Fruit fly (Drosophila melanogaster) whole organism, embryonic: Measurements from ENCODE around the gene CG7378.

Experiments
- ATbp ChIP-seq: fragments of 200-800 bp; sonication (Bioruptor generic); optimal IDR thresholded peaks from 2 replicates; lab custom pipeline; 2017; ENCODE audit warnings: missing biosample characterization, mild to moderate bottlenecking, missing genetic modification characterization, missing genetic modification reagents
- Aef1 ChIP-seq: fragments of 200-800 bp; sonication (Bioruptor generic); IDR thresholded peaks from 3 replicates; pipeline ENCODE4 v1.3.6; 2022; ENCODE audit warnings: missing biosample characterization, missing genetic modification characterization
- Atf6 ChIP-seq: fragments of 200-800 bp; sonication (Bioruptor generic); IDR thresholded peaks from 2 replicates; pipeline ENCODE4 v1.3.6; 2022; ENCODE audit warnings: missing biosample characterization, missing genetic modification characterization
- Awh ChIP-seq: fragments of 200-800 bp; sonication (Bioruptor generic); IDR thresholded peaks from 2 replicates; pipeline ENCODE4, ENCODE4 v1.3.6; 2022; ENCODE audit warnings: missing biosample characterization, missing genetic modification characterization
- Bteb2 ChIP-seq: fragments of 200-800 bp; sonication (Bioruptor generic); optimal IDR thresholded peaks from 2 replicates; lab custom pipeline; 2016; ENCODE audit warnings: missing biosample characterization, missing genetic modification characterization
- CG1233 ChIP-seq: fragments of 200-800 bp; sonication (Bioruptor generic); optimal IDR thresholded peaks from 4 replicates; lab custom pipeline; 2018; ENCODE audit warnings: missing biosample characterization, mild to moderate bottlenecking, missing genetic modification characterization
- CG15479 ChIP-seq: fragments of 200-800 bp; sonication (Bioruptor generic); optimal IDR thresholded peaks from 3 replicates; lab custom pipeline; 2019; ENCODE audit warnings: missing biosample characterization, mild to moderate bottlenecking, missing genetic modification characterization, moderate library complexity
- CG1603 ChIP-seq: fragments of 200-800 bp; sonication (Bioruptor generic); optimal IDR thresholded peaks from 2 replicates; lab custom pipeline; 2019; ENCODE audit warnings: missing biosample characterization, mild to moderate bottlenecking, missing genetic modification characterization, moderate library complexity
- CG16863 ChIP-seq: fragments of 200-800 bp; sonication (Bioruptor generic); optimal IDR thresholded peaks from 3 replicates; lab custom pipeline; 2016; ENCODE audit warnings: missing biosample characterization, missing genetic modification characterization
- CG2678 ChIP-seq: fragments of 200-800 bp; sonication (Bioruptor generic); optimal IDR thresholded peaks from 3 replicates; lab custom pipeline; 2019; ENCODE audit warnings: missing biosample characterization, mild to moderate bottlenecking, missing genetic modification characterization, moderate library complexity
- CG31388 ChIP-seq: fragments of 200-800 bp; sonication (Bioruptor generic); optimal IDR thresholded peaks from 2 replicates; lab custom pipeline; 2016; ENCODE audit warnings: missing biosample characterization, missing genetic modification characterization
- CG4360 ChIP-seq: fragments of 200-800 bp; sonication (Bioruptor generic); IDR thresholded peaks from 2 replicates; pipeline ENCODE4 v1.3.6; 2022; ENCODE audit warnings: missing biosample characterization, missing genetic modification characterization
- CG7372 ChIP-seq: fragments of 200-800 bp; sonication (Bioruptor generic); IDR thresholded peaks from 2 replicates; pipeline ENCODE4 v1.3.6; 2022; ENCODE audit warnings: missing biosample characterization, missing genetic modification characterization
- CG7963 ChIP-seq: fragments of 200-800 bp; sonication (Bioruptor generic); IDR thresholded peaks from 3 replicates; pipeline ENCODE4 v1.3.6; 2022; ENCODE audit warnings: missing biosample characterization, missing genetic modification characterization; ENCODE audit not compliant: partially characterized antibody
- CG9797 ChIP-seq: fragments of 200-800 bp; sonication (Bioruptor generic); optimal IDR thresholded peaks from 3 replicates; lab custom pipeline; 2018; ENCODE audit warnings: missing biosample characterization, mild to moderate bottlenecking, missing genetic modification characterization
- CHES-1-like ChIP-seq: fragments of 200-800 bp; sonication (Bioruptor generic); optimal IDR thresholded peaks from 2 replicates; lab custom pipeline; 2016; ENCODE audit warnings: missing biosample characterization, missing genetic modification characterization
- D ChIP-seq, 2 experiments: fragments of 200-800 bp in 1 of 2; fragments of >200 bp in 1 of 2; sonication (Bioruptor generic) in 1 of 2; optimal IDR thresholded peaks; 2 replicates in 1 of 2; 3 replicates in 1 of 2; lab custom pipeline; 2017; ENCODE audit warnings: mild to moderate bottlenecking in 1 of 2, missing biosample characterization in 1 of 2, missing genetic modification characterization in 1 of 2, missing genetic modification reagents in 1 of 2
- Dek ChIP-seq: fragments of 200-800 bp; sonication (Bioruptor generic); optimal IDR thresholded peaks from 3 replicates; lab custom pipeline; 2019; ENCODE audit warnings: missing biosample characterization, mild to moderate bottlenecking, missing genetic modification characterization, moderate library complexity
- ERR ChIP-seq: fragments of 200-800 bp; sonication (Bioruptor generic); optimal IDR thresholded peaks from 2 replicates; lab custom pipeline; 2016; ENCODE audit warnings: missing biosample characterization, missing genetic modification characterization
- Lim3 ChIP-seq: fragments of 200-800 bp; sonication (Bioruptor generic); IDR thresholded peaks from 2 replicates; pipeline ENCODE4 v1.3.6; 2022; ENCODE audit warnings: missing biosample characterization, missing genetic modification characterization
- Meics ChIP-seq: fragments of 200-800 bp; sonication (Bioruptor generic); optimal IDR thresholded peaks from 2 replicates; lab custom pipeline; 2017; ENCODE audit warnings: missing biosample characterization, mild to moderate bottlenecking, missing genetic modification characterization
- Nf-YB ChIP-seq: fragments of 200-800 bp; sonication (Bioruptor generic); optimal IDR thresholded peaks from 3 replicates; lab custom pipeline; 2019; ENCODE audit warnings: missing biosample characterization, mild to moderate bottlenecking, missing genetic modification characterization, moderate library complexity
- NfI ChIP-seq: fragments of 200-800 bp; sonication (Bioruptor generic); optimal IDR thresholded peaks from 3 replicates; lab custom pipeline; 2018; ENCODE audit warnings: missing biosample characterization, mild to moderate bottlenecking, missing genetic modification characterization, moderate library complexity
- Poxn ChIP-seq: fragments of 200-800 bp; sonication (Bioruptor generic); IDR thresholded peaks from 2 replicates; pipeline ENCODE4 v1.3.6; 2022; ENCODE audit warnings: missing biosample characterization, missing genetic modification characterization
- Rfx ChIP-seq: fragments of 200-800 bp; sonication (Bioruptor generic); IDR thresholded peaks from 2 replicates; pipeline ENCODE4 v1.3.6; 2022; ENCODE audit warnings: missing biosample characterization, missing genetic modification characterization
- Stat92E ChIP-seq, 3 experiments: fragments of >200 bp in 2 of 3; fragments of 200-800 bp in 1 of 3; sonication (Bioruptor generic) in 1 of 3; optimal IDR thresholded peaks; 2 replicates each; lab custom pipeline; 2017 to 2019; ENCODE audit warnings: missing biosample characterization in 3 of 3, missing genetic modification characterization in 3 of 3, mild to moderate bottlenecking in 1 of 3, moderate library complexity in 1 of 3
- Taf1 ChIP-seq: fragments of 200-800 bp; sonication (Bioruptor generic); IDR thresholded peaks from 2 replicates; pipeline ENCODE4 v1.3.6; 2022; ENCODE audit warnings: missing biosample characterization, missing genetic modification characterization
- Trl ChIP-seq, 3 experiments: fragments of >200 bp in 2 of 3; fragments of 200-800 bp in 1 of 3; sonication (Bioruptor generic) in 1 of 3; optimal IDR thresholded peaks; 2 replicates in 1 of 3; 3 replicates in 2 of 3; lab custom pipeline; 2016 to 2017; ENCODE audit warnings: missing biosample characterization in 1 of 3, missing genetic modification characterization in 1 of 3
- ac ChIP-seq: fragments of 200-800 bp; sonication (Bioruptor generic); optimal IDR thresholded peaks from 3 replicates; lab custom pipeline; 2017; ENCODE audit warnings: missing biosample characterization, mild to moderate bottlenecking, missing genetic modification characterization
- aop ChIP-seq: fragments of 200-800 bp; sonication (Bioruptor generic); IDR thresholded peaks from 2 replicates; pipeline ENCODE4 v1.3.6; 2022; ENCODE audit warnings: missing biosample characterization, missing genetic modification characterization
- ase ChIP-seq: fragments of 200-800 bp; sonication (Bioruptor generic); IDR thresholded peaks from 3 replicates; pipeline ENCODE4 v1.3.6; 2022; ENCODE audit warnings: missing biosample characterization, missing genetic modification characterization
- ash1 ChIP-seq: fragments of 200-800 bp; sonication (Bioruptor generic); optimal IDR thresholded peaks from 2 replicates; lab custom pipeline; 2018; ENCODE audit warnings: missing biosample characterization, mild to moderate bottlenecking, missing genetic modification characterization
- br ChIP-seq: fragments of >200 bp; optimal IDR thresholded peaks from 2 replicates; lab custom pipeline; 2017
- caup ChIP-seq: fragments of 200-800 bp; sonication (Bioruptor generic); optimal IDR thresholded peaks from 3 replicates; lab custom pipeline; 2017; ENCODE audit warnings: missing biosample characterization, mild to moderate bottlenecking, missing genetic modification characterization, moderate library complexity; ENCODE audit not compliant: severe bottlenecking
- disco-r ChIP-seq: fragments of 200-800 bp; sonication (Bioruptor generic); optimal IDR thresholded peaks from 2 replicates; lab custom pipeline; 2016; ENCODE audit warnings: missing biosample characterization, missing genetic modification characterization
- gcm2 ChIP-seq: fragments of 200-800 bp; sonication (Bioruptor generic); optimal IDR thresholded peaks from 2 replicates; lab custom pipeline; 2016; ENCODE audit warnings: missing biosample characterization, missing genetic modification characterization
- hb ChIP-seq: fragments of 200-800 bp; sonication (Bioruptor generic); IDR thresholded peaks from 3 replicates; pipeline ENCODE4 v1.3.6; 2022; ENCODE audit warnings: missing biosample characterization, missing genetic modification characterization; ENCODE audit not compliant: partially characterized antibody
- mld ChIP-seq: fragments of 200-800 bp; sonication (Bioruptor generic); IDR thresholded peaks from 3 replicates; pipeline ENCODE4 v1.3.6; 2022; ENCODE audit warnings: missing biosample characterization, missing genetic modification characterization; ENCODE audit not compliant: partially characterized antibody
- oc ChIP-seq: fragments of 200-800 bp; sonication (Bioruptor generic); optimal IDR thresholded peaks from 2 replicates; lab custom pipeline; 2018; ENCODE audit warnings: missing biosample characterization, mild to moderate bottlenecking, missing genetic modification characterization, moderate library complexity
- org-1 ChIP-seq: fragments of 200-800 bp; sonication (Bioruptor generic); optimal IDR thresholded peaks from 2 replicates; lab custom pipeline; 2017; ENCODE audit warnings: missing biosample characterization, missing genetic modification characterization
- pan ChIP-seq, 4 experiments: fragments of >200 bp in 3 of 4; fragments of 200-800 bp in 1 of 4; sonication (Bioruptor generic) in 1 of 4; optimal IDR thresholded peaks in 3 of 4; IDR thresholded peaks in 1 of 4; 2 replicates each; pipeline versions ENCODE4 v1.3.6 to Lab custom; 2017 to 2022; ENCODE audit warnings: missing biosample characterization in 2 of 4, missing genetic modification characterization in 2 of 4, mixed read lengths in 1 of 4
- peb ChIP-seq: fragments of 200-800 bp; sonication (Bioruptor generic); IDR thresholded peaks from 2 replicates; pipeline ENCODE4 v1.3.6; 2022; ENCODE audit warnings: missing biosample characterization, missing genetic modification characterization
- sc ChIP-seq, 3 experiments: fragments of >200 bp in 2 of 3; fragments of 200-800 bp in 1 of 3; sonication (Bioruptor generic) in 1 of 3; optimal IDR thresholded peaks; 2 replicates in 2 of 3; 3 replicates in 1 of 3; lab custom pipeline; 2017; ENCODE audit warnings: mild to moderate bottlenecking in 1 of 3, missing biosample characterization in 1 of 3, missing genetic modification characterization in 1 of 3, missing genetic modification reagents in 1 of 3
- slp2 ChIP-seq: fragments of 200-800 bp; sonication (Bioruptor generic); optimal IDR thresholded peaks from 2 replicates; lab custom pipeline; 2016; ENCODE audit warnings: missing biosample characterization, missing genetic modification characterization
- sr ChIP-seq: fragments of 200-800 bp; sonication (Bioruptor generic); IDR thresholded peaks from 3 replicates; pipeline ENCODE4 v1.3.6; 2022; ENCODE audit warnings: missing biosample characterization, missing genetic modification characterization
- toy ChIP-seq: fragments of 200-800 bp; sonication (Bioruptor generic); IDR thresholded peaks from 2 replicates; pipeline ENCODE4 v1.3.6; 2022; ENCODE audit warnings: missing biosample characterization, missing genetic modification characterization
- vvl ChIP-seq: fragments of 200-800 bp; sonication (Bioruptor generic); IDR thresholded peaks from 2 replicates; pipeline ENCODE4 v1.3.6; 2022; ENCODE audit warnings: missing biosample characterization, missing genetic modification characterization

CG7378 gene

DNA sequence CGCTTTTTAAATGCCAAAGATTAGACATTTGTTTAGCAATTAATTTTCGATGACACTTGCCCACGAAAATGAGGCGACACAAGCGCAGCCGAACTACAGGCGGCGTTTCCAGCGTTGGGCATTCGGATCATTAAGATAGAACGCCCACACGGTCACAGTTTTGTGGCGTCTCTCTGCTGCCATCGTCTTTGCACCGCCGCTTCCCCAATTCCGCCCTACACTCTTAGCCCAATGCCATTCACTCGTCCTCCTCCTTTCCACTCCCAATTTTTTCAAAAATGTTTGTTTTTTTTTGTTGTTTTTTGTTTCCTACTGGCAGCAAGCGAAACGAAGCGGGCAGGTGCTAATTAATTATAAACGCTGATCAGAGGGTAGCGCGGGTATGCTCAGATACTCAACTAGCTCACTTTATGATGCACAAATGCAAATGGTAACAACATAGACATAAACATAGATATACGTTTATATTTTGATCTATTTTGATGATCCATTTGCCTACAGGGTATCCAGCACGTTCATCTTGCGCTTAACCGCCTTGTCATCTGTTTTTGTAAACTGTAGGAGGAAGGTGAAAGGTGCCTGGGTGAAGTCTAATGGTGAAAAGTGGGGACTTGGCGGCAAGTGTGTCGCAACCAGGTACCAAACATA lies 51.1 kb downstream of the CG7378 start (continued):
- no peak for TF ChIP-seq CG15479 (GFP tag; lab: Kevin White, UChicago)
- peak; percentile 89 for TF ChIP-seq sr (GFP tag; lab: Robert Waterston, UW)
- no peak for TF ChIP-seq sc (optimal IDR thresholded peaks at IDR 0.05; lab: Kevin White, UChicago)
- TF ChIP-seq sc (GFP tag; optimal IDR thresholded peaks at IDR 0.05; lab: Kevin White, UChicago): peak; percentile 71
- TF ChIP-seq CG9797 (GFP tag; lab: Kevin White, UChicago): no peak
- TF ChIP-seq vvl (GFP tag; lab: Robert Waterston, UW): peak; percentile 93
- TF ChIP-seq Bteb2 (GFP tag; lab: Kevin White, UChicago): no peak
- peak; percentile 71 for TF ChIP-seq ERR
- TF ChIP-seq CG16863 (GFP tag; lab: Kevin White, UChicago): peak; percentile 81
- no peak for TF ChIP-seq mld (GFP tag; lab: Robert Waterston, UW)
- TF ChIP-seq aop (GFP tag; lab: Robert Waterston, UW): peak; percentile 53; the same call in 1 of the 2 replicates
- peak; percentile 32 for TF ChIP-seq disco-r (GFP tag; lab: Kevin White, UChicago)
- peak; percentile 79 for TF ChIP-seq slp2 (GFP tag; lab: Kevin White, UChicago)
- TF ChIP-seq Nf-YB (GFP tag; lab: Kevin White, UChicago): no peak
- TF ChIP-seq Poxn: no peak
- peak; percentile 88 for TF ChIP-seq Rfx (GFP tag; lab: Robert Waterston, UW)
- peak; percentile 61 for TF ChIP-seq Meics (GFP tag; lab: Kevin White, UChicago)
- TF ChIP-seq CG7963: no peak
- TF ChIP-seq peb (GFP tag; lab: Robert Waterston, UW): peak; percentile 78
- TF ChIP-seq D (optimal IDR thresholded peaks at IDR 0.05; lab: Kevin White, UChicago): no peak
- peak; percentile 78 for TF ChIP-seq D (GFP tag; optimal IDR thresholded peaks at IDR 0.05; lab: Kevin White, UChicago)
- peak; percentile 69 for TF ChIP-seq ATbp (GFP tag; lab: Kevin White, UChicago)
- TF ChIP-seq ac: no peak
- TF ChIP-seq oc (tag; lab: Kevin White, UChicago): peak; percentile 71
- TF ChIP-seq CHES-1-like (GFP tag; lab: Kevin White, UChicago): peak; percentile 18
- peak; percentile 92 for TF ChIP-seq CG1603 (tag; lab: Kevin White, UChicago)
- TF ChIP-seq hb (GFP tag; lab: Robert Waterston, UW): no peak
- peak; percentile 80; the same call in 2 of the 3 replicates for TF ChIP-seq ase (GFP tag; lab: Robert Waterston, UW)
- TF ChIP-seq Awh (GFP tag; lab: Robert Waterston, UW): peak; percentile 77
- no peak for TF ChIP-seq ash1
- TF ChIP-seq CG2678 (tag; lab: Kevin White, UChicago): peak; percentile 77
- peak; percentile 58; the same call in 1 of the 2 replicates for TF ChIP-seq Lim3 (GFP tag; lab: Robert Waterston, UW)
- peak; percentile 48; the same call in 1 of the 2 replicates for TF ChIP-seq CG4360 (GFP tag; lab: Robert Waterston, UW)
- peak; percentile 48 for TF ChIP-seq gcm2 (GFP tag; lab: Kevin White, UChicago)
- TF ChIP-seq Taf1: no peak; the same call in 1 of the 2 replicates
- TF ChIP-seq Aef1 (GFP tag; lab: Robert Waterston, UW): peak; percentile 82
- TF ChIP-seq Trl (optimal IDR thresholded peaks at IDR 0.05; lab: Kevin White, UChicago): no peak
- TF ChIP-seq Trl (GFP tag; optimal IDR thresholded peaks at IDR 0.05; lab: Kevin White, UChicago): peak; percentile 76
- peak; percentile 58 for TF ChIP-seq caup (GFP tag; lab: Kevin White, UChicago)
- TF ChIP-seq org-1 (GFP tag; lab: Kevin White, UChicago): peak; percentile 53
- peak; percentile 66 for TF ChIP-seq NfI (GFP tag; lab: Kevin White, UChicago)
- TF ChIP-seq CG7372 (GFP tag; lab: Robert Waterston, UW): peak; percentile 64
- no peak for TF ChIP-seq br (lab: Kevin White, UChicago)
- peak; percentile 71 for TF ChIP-seq CG1233 (GFP tag; lab: Kevin White, UChicago)
- TF ChIP-seq Atf6 (GFP tag; lab: Robert Waterston, UW): peak; percentile 76
- TF ChIP-seq toy (GFP tag; lab: Robert Waterston, UW): no peak
- TF ChIP-seq pan (optimal IDR thresholded peaks at IDR 0.05; lab: Kevin White, UChicago): peak in 1 of 2 experiments; percentile 6
- peak; percentile 39 to 86 for TF ChIP-seq pan (GFP tag; optimal IDR thresholded peaks at IDR 0.05 in 1 of 2, IDR thresholded peaks at IDR 0.05 in 1 of 2)
- TF ChIP-seq CG31388 (GFP tag; lab: Kevin White, UChicago): peak; percentile 38
- TF ChIP-seq Stat92E (GFP tag; optimal IDR thresholded peaks at IDR 0.05; lab: Kevin White, UChicago): no peak
- peak; percentile 25 for TF ChIP-seq Dek (tag; lab: Kevin White, UChicago)
